In genomic region chrX:9237708-9238107, ce11 we compare ENCODE assay signal across 2 worm cellular contexts.
TF ChIP-seq lines count a peak whose summit lies in the region.

No protein-coding gene starts in this region.

TF ChIP-seq in whole organism, L4 larva, 104 proteins besides CTCF, POLR2A, EP300 and RAD21 (continued from another document):
- peak; percentile 77; the same call in 1 of the 2 replicates for TF ChIP-seq dmd-8 (GFP tag; IDR thresholded peaks at IDR 0.05; lab: Robert Waterston, UW)
- peak; percentile 92 for TF ChIP-seq snpc-1.2 (GFP tag; IDR thresholded peaks at IDR 0.05; lab: Robert Waterston, UW)
- 0 out of 2 replicates have a peak, but pooled peaks have one; percentile 51 for TF ChIP-seq ctbp-1 (GFP tag; IDR thresholded peaks at IDR 0.05; lab: Robert Waterston, UW)
- peak; percentile 38 for TF ChIP-seq F10B5.3 (tag; optimal IDR thresholded peaks at IDR 0.05; lab: Kevin White, UChicago)
- peak; percentile 65; the same call in 1 of the 2 replicates for TF ChIP-seq F44E2.7 (GFP tag; IDR thresholded peaks at IDR 0.05; lab: Robert Waterston, UW)
- TF ChIP-seq R02D3.7 (tag; optimal IDR thresholded peaks at IDR 0.05; lab: Kevin White, UChicago), result no peak
- TF ChIP-seq Y75B8A.6 (GFP tag; IDR thresholded peaks at IDR 0.05; lab: Robert Waterston, UW), result peak; percentile 56; the same call in 1 of the 2 replicates
- TF ChIP-seq nhr-42 (GFP tag; IDR thresholded peaks at IDR 0.05; lab: Robert Waterston, UW), result no peak
- peak; percentile 56; the same call in 1 of the 2 replicates for TF ChIP-seq madf-9 (GFP tag; conservative IDR thresholded peaks at IDR 0.05; lab: Robert Waterston, UW)
- no peak for TF ChIP-seq F37D6.2 (tag; optimal IDR thresholded peaks at IDR 0.05; lab: Kevin White, UChicago)
- TF ChIP-seq gei-8 (GFP tag; optimal IDR thresholded peaks at IDR 0.05; lab: Kevin White, UChicago), result peak; percentile 26
- TF ChIP-seq unc-130 (GFP tag; optimal IDR thresholded peaks at IDR 0.05; lab: Kevin White, UChicago), result peak; percentile 3
- TF ChIP-seq nhr-28 (tag; optimal IDR thresholded peaks at IDR 0.05; lab: Kevin White, UChicago), result no peak
- TF ChIP-seq T26A8.4 (GFP tag; IDR thresholded peaks at IDR 0.05; lab: Robert Waterston, UW), result peak; percentile 60
- TF ChIP-seq aly-2 (tag; optimal IDR thresholded peaks at IDR 0.05; lab: Kevin White, UChicago), result no peak
- peak; percentile 89 for TF ChIP-seq lim-7 (GFP tag; IDR thresholded peaks at IDR 0.05; lab: Robert Waterston, UW)
- TF ChIP-seq lin-29 (GFP tag; IDR thresholded peaks at IDR 0.05; lab: Robert Waterston, UW), result 0 out of 2 replicates have a peak, but pooled peaks have one; percentile 14
- peak; percentile 26 for TF ChIP-seq mxl-3 (GFP tag; optimal IDR thresholded peaks at IDR 0.05; lab: Kevin White, UChicago)
- TF ChIP-seq ceh-32 (tag; optimal IDR thresholded peaks at IDR 0.05; lab: Kevin White, UChicago; ENCODE audit: poor library complexity), result peak; percentile 17
- TF ChIP-seq ztf-11 (tag; optimal IDR thresholded peaks at IDR 0.05; lab: Kevin White, UChicago), result no peak
- TF ChIP-seq vab-7 (GFP tag; IDR thresholded peaks at IDR 0.05; lab: Robert Waterston, UW), result peak; percentile 78
- no peak for TF ChIP-seq nhr-76 (tag; optimal IDR thresholded peaks at IDR 0.05; lab: Kevin White, UChicago)
- TF ChIP-seq aha-1 (tag; lab: Kevin White, UChicago), result peak; percentile 96
- 0 out of 2 replicates have a peak, but pooled peaks have one; percentile 62 for TF ChIP-seq arid-1 (GFP tag; conservative IDR thresholded peaks at IDR 0.05; lab: Robert Waterston, UW)
- TF ChIP-seq ztf-7 (tag; optimal IDR thresholded peaks at IDR 0.05; lab: Kevin White, UChicago), result no peak
- peak; percentile 27 to 61 for TF ChIP-seq daf-16 (GFP tag; optimal IDR thresholded peaks at IDR 0.05; lab: Kevin White, UChicago)
- TF ChIP-seq daf-16 (tag; optimal IDR thresholded peaks at IDR 0.05; lab: Kevin White, UChicago), result no peak
- TF ChIP-seq nhr-48 (tag; optimal IDR thresholded peaks at IDR 0.05; lab: Kevin White, UChicago), result peak; percentile 59
- TF ChIP-seq hlh-30 (tag; optimal IDR thresholded peaks at IDR 0.05; lab: Kevin White, UChicago; ENCODE audit: insufficient read depth), result peak; percentile 28
- no peak for TF ChIP-seq zag-1 (tag; optimal IDR thresholded peaks at IDR 0.05; lab: Kevin White, UChicago)
- TF ChIP-seq dmd-6 (GFP tag; IDR thresholded peaks at IDR 0.05; lab: Robert Waterston, UW), result no peak
- TF ChIP-seq duxl-1 (tag; optimal IDR thresholded peaks at IDR 0.05; lab: Kevin White, UChicago; ENCODE audit: poor library complexity), result peak; percentile 60
- TF ChIP-seq spr-1 (tag; optimal IDR thresholded peaks at IDR 0.05; lab: Kevin White, UChicago), result peak; percentile 64
- TF ChIP-seq zfp-3 (GFP tag; conservative IDR thresholded peaks at IDR 0.05; lab: Robert Waterston, UW), result no peak

TF ChIP-seq in whole organism, young adult, 124 proteins besides CTCF, POLR2A, EP300 and RAD21 (continued from another document):
- no peak for TF ChIP-seq dpl-1 (GFP tag; optimal IDR thresholded peaks at IDR 0.05; lab: Kevin White, UChicago)
- no peak for TF ChIP-seq C17E4.6 (GFP tag; IDR thresholded peaks at IDR 0.05; lab: Robert Waterston, UW)
- 0 out of 2 replicates have a peak, but pooled peaks have one; percentile 39 for TF ChIP-seq madf-3 (GFP tag; IDR thresholded peaks at IDR 0.05; lab: Robert Waterston, UW)
- TF ChIP-seq B0019.2 (GFP tag; conservative IDR thresholded peaks at IDR 0.05; lab: Robert Waterston, UW), result no peak
- no peak for TF ChIP-seq efl-1 (GFP tag; optimal IDR thresholded peaks at IDR 0.05; lab: Kevin White, UChicago)
- TF ChIP-seq lin-26 (GFP tag; IDR thresholded peaks at IDR 0.05; lab: Robert Waterston, UW), result peak; percentile 94
- TF ChIP-seq mcd-1 (GFP tag; IDR thresholded peaks at IDR 0.05; lab: Robert Waterston, UW), result peak; percentile 50; the same call in 1 of the 2 replicates
- TF ChIP-seq B0261.1 (tag; optimal IDR thresholded peaks at IDR 0.05; lab: Kevin White, UChicago), result peak; percentile 78
- no peak for TF ChIP-seq atf-7 (tag; optimal IDR thresholded peaks at IDR 0.05; lab: Kevin White, UChicago)
- 0 out of 2 replicates have a peak, but pooled peaks have one; percentile 44 for TF ChIP-seq ceh-40 (GFP tag; IDR thresholded peaks at IDR 0.05; lab: Robert Waterston, UW)
- TF ChIP-seq nhr-179 (tag; optimal IDR thresholded peaks at IDR 0.05; lab: Kevin White, UChicago), result peak; percentile 37
- peak; percentile 37 for TF ChIP-seq zim-3 (tag; optimal IDR thresholded peaks at IDR 0.05; lab: Kevin White, UChicago)
- TF ChIP-seq F57C9.4 (tag; optimal IDR thresholded peaks at IDR 0.05; lab: Kevin White, UChicago), result no peak
- TF ChIP-seq K11D2.4 (GFP tag; IDR thresholded peaks at IDR 0.05; lab: Robert Waterston, UW), result no peak
- TF ChIP-seq mxl-1 (tag; optimal IDR thresholded peaks at IDR 0.05; lab: Kevin White, UChicago), result peak; percentile 65
- TF ChIP-seq rpc-1 (optimal IDR thresholded peaks at IDR 0.05; lab: Kevin White, UChicago), result peak; percentile 90
- peak; percentile 97 for TF ChIP-seq rpc-1 (tag; optimal IDR thresholded peaks at IDR 0.05; lab: Kevin White, UChicago)
- TF ChIP-seq ceh-100 (GFP tag; IDR thresholded peaks at IDR 0.05; lab: Robert Waterston, UW), result no peak
- TF ChIP-seq unc-62 (GFP tag; optimal IDR thresholded peaks at IDR 0.05; lab: Kevin White, UChicago), result no peak
- TF ChIP-seq lin-40 (tag; optimal IDR thresholded peaks at IDR 0.05; lab: Kevin White, UChicago), result no peak
- no peak for TF ChIP-seq F10E7.11 (tag; optimal IDR thresholded peaks at IDR 0.05; lab: Kevin White, UChicago)
- no peak for TF ChIP-seq cebp-2 (GFP tag; IDR thresholded peaks at IDR 0.05; lab: Robert Waterston, UW)
- peak; percentile 53 for TF ChIP-seq F49E8.2 (tag; optimal IDR thresholded peaks at IDR 0.05; lab: Kevin White, UChicago; ENCODE audit: insufficient read depth)
- TF ChIP-seq T26A5.8 (tag; optimal IDR thresholded peaks at IDR 0.05; lab: Kevin White, UChicago), result no peak
- no peak for TF ChIP-seq F22D6.2 (tag; optimal IDR thresholded peaks at IDR 0.05; lab: Kevin White, UChicago)
- TF ChIP-seq F52B5.7 (tag; optimal IDR thresholded peaks at IDR 0.05; lab: Kevin White, UChicago), result no peak
- no peak for TF ChIP-seq gei-17 (GFP tag; optimal IDR thresholded peaks at IDR 0.05; lab: Kevin White, UChicago)
- no peak for TF ChIP-seq lsy-27 (tag; optimal IDR thresholded peaks at IDR 0.05; lab: Kevin White, UChicago; ENCODE audit: borderline replicate concordance, insufficient read depth)
- TF ChIP-seq let-526 (GFP tag; IDR thresholded peaks at IDR 0.05; lab: Robert Waterston, UW), result no peak
- no peak for TF ChIP-seq aptf-2 (GFP tag; conservative IDR thresholded peaks at IDR 0.05; lab: Robert Waterston, UW)
- TF ChIP-seq ztf-6 (GFP tag; IDR thresholded peaks at IDR 0.05; lab: Robert Waterston, UW), result no peak
- TF ChIP-seq lin-35 (GFP tag; optimal IDR thresholded peaks at IDR 0.05; lab: Kevin White, UChicago), result no peak
- no peak for TF ChIP-seq nhr-27 (tag; optimal IDR thresholded peaks at IDR 0.05; lab: Kevin White, UChicago)
- TF ChIP-seq snpc-3.4 (tag; optimal IDR thresholded peaks at IDR 0.05; lab: Kevin White, UChicago), result peak; percentile 57
- TF ChIP-seq snpc-4 (GFP tag; optimal IDR thresholded peaks at IDR 0.05; lab: Kevin White, UChicago), result peak; percentile 76
- TF ChIP-seq snpc-4 (tag; optimal IDR thresholded peaks at IDR 0.05; lab: Kevin White, UChicago), result peak in 3 of 4 experiments; percentile 25 to 70 (median 47)
- peak; percentile 70; the same call in 1 of the 2 replicates for TF ChIP-seq egl-44 (GFP tag; IDR thresholded peaks at IDR 0.05; lab: Robert Waterston, UW)
- TF ChIP-seq repo-1 (tag; optimal IDR thresholded peaks at IDR 0.05; lab: Kevin White, UChicago), result no peak
- TF ChIP-seq pbrm-1 (GFP tag; IDR thresholded peaks at IDR 0.05; lab: Robert Waterston, UW), result peak; percentile 60; the same call in 1 of the 2 replicates
- no peak for TF ChIP-seq nfya-2 (GFP tag; IDR thresholded peaks at IDR 0.05; lab: Robert Waterston, UW)
- TF ChIP-seq ccch-3 (GFP tag; optimal IDR thresholded peaks at IDR 0.05; lab: Kevin White, UChicago), result no peak
- TF ChIP-seq tlf-1 (GFP tag; optimal IDR thresholded peaks at IDR 0.05; lab: Kevin White, UChicago), result no peak
TF ChIP-seq in whole organism, young adult: peak in this region for 45.
